Fruit fly (Drosophila melanogaster) whole organism, pupa: ENCODE measurements around the gene CG43083.

ENCODE experiments used
- CG13204 ChIP-seq: fragments of 200-800 bp; sonication (Bioruptor generic); optimal IDR thresholded peaks from 2 replicates; lab custom pipeline; 2018; ENCODE audit warnings: missing biosample characterization, mild to moderate bottlenecking, missing genetic modification characterization, moderate library complexity
- CG14655 ChIP-seq: fragments of 200-800 bp; sonication (Bioruptor generic); optimal IDR thresholded peaks from 3 replicates; lab custom pipeline; 2017; ENCODE audit warnings: mild to moderate bottlenecking, missing biosample characterization, missing genetic modification reagents, missing genetic modification characterization
- CG15710 ChIP-seq: fragments of 200-800 bp; sonication (Bioruptor generic); optimal IDR thresholded peaks from 2 replicates; lab custom pipeline; 2018; ENCODE audit warnings: missing biosample characterization, mild to moderate bottlenecking, missing genetic modification characterization, moderate library complexity
- CG32121 ChIP-seq: fragments of 200-800 bp; sonication (Bioruptor generic); IDR thresholded peaks from 2 replicates; pipeline ENCODE4 v1.3.6; 2022; ENCODE audit warnings: missing biosample characterization, missing genetic modification characterization
- CG34367 ChIP-seq: fragments of 200-800 bp; sonication (Bioruptor generic); optimal IDR thresholded peaks from 2 replicates; lab custom pipeline; 2018; ENCODE audit warnings: missing biosample characterization, mild to moderate bottlenecking, missing genetic modification characterization
- CG4496 ChIP-seq: fragments of 200-800 bp; sonication (Bioruptor generic); IDR thresholded peaks from 3 replicates; pipeline ENCODE4 v1.3.6; 2022; ENCODE audit warnings: missing biosample characterization, missing genetic modification characterization
- CG8301 ChIP-seq: fragments of 200-800 bp; sonication (Bioruptor generic); optimal IDR thresholded peaks from 2 replicates; lab custom pipeline; 2018; ENCODE audit warnings: missing biosample characterization, mild to moderate bottlenecking, missing genetic modification characterization
- EcR ChIP-seq: fragments of 200-800 bp; sonication (Bioruptor generic); optimal IDR thresholded peaks from 3 replicates; lab custom pipeline; 2019; ENCODE audit warnings: missing biosample characterization, missing genetic modification characterization, mild to moderate bottlenecking, moderate library complexity, missing genetic modification reagents
- Ets98B ChIP-seq: fragments of 200-800 bp; sonication (Bioruptor generic); IDR thresholded peaks from 2 replicates; pipeline ENCODE4 v1.3.6; 2022; ENCODE audit warnings: missing biosample characterization, missing genetic modification characterization
- fd96Ca ChIP-seq: fragments of 200-800 bp; sonication (Bioruptor generic); IDR thresholded peaks from 3 replicates; pipeline ENCODE4 v1.3.6; 2022; ENCODE audit warnings: missing biosample characterization, missing genetic modification characterization
- rn ChIP-seq: fragments of 200-800 bp; sonication (Bioruptor generic); IDR thresholded peaks from 2 replicates; pipeline ENCODE4 v1.3.6; 2022; ENCODE audit warnings: missing biosample characterization, missing genetic modification characterization

dm6 chr3L:15638524-15638923, 9.8 kb upstream of the CG43083 start:
- TF ChIP-seq EcR (GFP tag; lab: Kevin White, UChicago), result no peak
- no peak for TF ChIP-seq fd96Ca
- no peak for TF ChIP-seq CG8301
- no peak for TF ChIP-seq CG13204 (GFP tag; lab: Kevin White, UChicago)
- TF ChIP-seq CG15710, result no peak
- no peak for TF ChIP-seq rn (GFP tag; lab: Robert Waterston, UW)
- TF ChIP-seq CG32121, result no peak
- no peak for TF ChIP-seq CG34367 (tag; lab: Kevin White, UChicago)
- TF ChIP-seq CG14655, result no peak
- TF ChIP-seq Ets98B (GFP tag; lab: Robert Waterston, UW), result no peak
- no peak for TF ChIP-seq CG4496 (GFP tag; lab: Robert Waterston, UW)
